Fruit fly (Drosophila melanogaster) whole organism, embryonic: ENCODE measurements around the gene Wdr62.

Experiments used
- Bdp1 ChIP-seq: fragments of 200-800 bp; sonication (Bioruptor generic); optimal IDR thresholded peaks from 3 replicates; lab custom pipeline; 2016; ENCODE audit warnings: missing biosample characterization, missing genetic modification characterization
- CG11504 ChIP-seq: fragments of 200-800 bp; sonication (Bioruptor generic); optimal IDR thresholded peaks from 3 replicates; lab custom pipeline; 2019; ENCODE audit warnings: missing biosample characterization, mild to moderate bottlenecking, missing genetic modification characterization, moderate library complexity
- CG12071 ChIP-seq: fragments of 200-800 bp; sonication (Bioruptor generic); optimal IDR thresholded peaks from 3 replicates; lab custom pipeline; 2018; ENCODE audit warnings: missing biosample characterization, mild to moderate bottlenecking, missing genetic modification characterization
- CG12659 ChIP-seq: fragments of 200-800 bp; sonication (Bioruptor generic); optimal IDR thresholded peaks from 3 replicates; lab custom pipeline; 2017; ENCODE audit warnings: mild to moderate bottlenecking, missing biosample characterization, missing genetic modification reagents, missing genetic modification characterization
- CG17829 ChIP-seq: fragments of 200-800 bp; optimal IDR thresholded peaks from 2 replicates; lab custom pipeline; 2019; ENCODE audit warnings: missing biosample characterization, mild to moderate bottlenecking, missing genetic modification characterization, moderate library complexity
- CG18599 ChIP-seq: fragments of 200-800 bp; sonication (Bioruptor generic); optimal IDR thresholded peaks from 3 replicates; lab custom pipeline; 2017; ENCODE audit warnings: missing biosample characterization, missing genetic modification characterization, mild to moderate bottlenecking, moderate library complexity, missing genetic modification reagents
- CG2889 ChIP-seq: fragments of 200-800 bp; sonication (Bioruptor generic); IDR thresholded peaks from 3 replicates; pipeline ENCODE4 v1.3.6; 2022; ENCODE audit warnings: missing biosample characterization, missing genetic modification characterization
- CG32532 ChIP-seq: fragments of 200-800 bp; sonication (Bioruptor generic); IDR thresholded peaks from 2 replicates; pipeline ENCODE4 v1.3.6; 2022; ENCODE audit warnings: missing biosample characterization, missing genetic modification characterization
- CG33557 ChIP-seq: fragments of 200-800 bp; sonication (Bioruptor generic); optimal IDR thresholded peaks from 2 replicates; lab custom pipeline; 2019; ENCODE audit warnings: missing biosample characterization, mild to moderate bottlenecking, missing genetic modification characterization, moderate library complexity
- CG34224 ChIP-seq: fragments of 200-800 bp; sonication (Bioruptor generic); IDR thresholded peaks from 3 replicates; pipeline ENCODE4 v1.3.6; 2022; ENCODE audit warnings: missing biosample characterization, missing genetic modification characterization; ENCODE audit not compliant: partially characterized antibody
- CG3995 ChIP-seq: fragments of 200-800 bp; sonication (Bioruptor generic); optimal IDR thresholded peaks from 3 replicates; lab custom pipeline; 2016; ENCODE audit warnings: missing biosample characterization, missing genetic modification characterization
- CG4328 ChIP-seq: fragments of 200-800 bp; sonication (Bioruptor generic); optimal IDR thresholded peaks from 3 replicates; lab custom pipeline; 2017; ENCODE audit warnings: missing biosample characterization, missing genetic modification reagents, missing genetic modification characterization
- CG4707 ChIP-seq: fragments of 200-800 bp; sonication (Bioruptor generic); optimal IDR thresholded peaks from 2 replicates; lab custom pipeline; 2018; ENCODE audit warnings: missing biosample characterization, mild to moderate bottlenecking, missing genetic modification characterization, moderate library complexity
- CG6272 ChIP-seq: fragments of 200-800 bp; sonication (Bioruptor generic); IDR thresholded peaks from 2 replicates; pipeline ENCODE4 v1.3.6; 2022; ENCODE audit warnings: missing biosample characterization, missing genetic modification characterization
- CG7271 ChIP-seq: fragments of 200-800 bp; sonication (Bioruptor generic); optimal IDR thresholded peaks from 2 replicates; lab custom pipeline; 2018; ENCODE audit warnings: missing biosample characterization, mild to moderate bottlenecking, missing genetic modification characterization, moderate library complexity
- CG7372 ChIP-seq: fragments of 200-800 bp; sonication (Bioruptor generic); IDR thresholded peaks from 2 replicates; pipeline ENCODE4 v1.3.6; 2022; ENCODE audit warnings: missing biosample characterization, missing genetic modification characterization
- CG7987 ChIP-seq: fragments of 200-800 bp; sonication (Bioruptor generic); optimal IDR thresholded peaks from 2 replicates; lab custom pipeline; 2018; ENCODE audit warnings: missing biosample characterization, mild to moderate bottlenecking, missing genetic modification characterization, moderate library complexity
- CG8089 ChIP-seq: fragments of 200-800 bp; sonication (Bioruptor generic); optimal IDR thresholded peaks from 3 replicates; lab custom pipeline; 2016; ENCODE audit warnings: missing biosample characterization, missing genetic modification characterization
- CG8478 ChIP-seq: fragments of >200 bp; optimal IDR thresholded peaks from 2 replicates; lab custom pipeline; 2018
- Dad ChIP-seq: fragments of 200-800 bp; sonication (Bioruptor generic); optimal IDR thresholded peaks from 3 replicates; lab custom pipeline; 2016; ENCODE audit warnings: missing biosample characterization, missing genetic modification characterization
- Deaf1 ChIP-seq: fragments of 200-800 bp; optimal IDR thresholded peaks from 3 replicates; lab custom pipeline; 2019; ENCODE audit warnings: missing biosample characterization, mild to moderate bottlenecking, missing genetic modification characterization, moderate library complexity
- Drgx ChIP-seq: fragments of 200-800 bp; sonication (Bioruptor generic); IDR thresholded peaks from 2 replicates; pipeline ENCODE4 v1.3.6; 2022; ENCODE audit warnings: missing biosample characterization, missing genetic modification characterization
- Lhr ChIP-seq: fragments of 200-800 bp; sonication (Bioruptor generic); optimal IDR thresholded peaks from 3 replicates; lab custom pipeline; 2017; ENCODE audit warnings: mild to moderate bottlenecking, missing biosample characterization, missing genetic modification reagents, missing genetic modification characterization
- Meics ChIP-seq: fragments of 200-800 bp; sonication (Bioruptor generic); optimal IDR thresholded peaks from 2 replicates; lab custom pipeline; 2017; ENCODE audit warnings: missing biosample characterization, mild to moderate bottlenecking, missing genetic modification characterization
- Myb ChIP-seq: fragments of 200-800 bp; sonication (Bioruptor generic); optimal IDR thresholded peaks from 2 replicates; lab custom pipeline; 2016; ENCODE audit warnings: missing biosample characterization, missing genetic modification characterization
- Neu2 ChIP-seq: fragments of 200-800 bp; sonication (Bioruptor generic); optimal IDR thresholded peaks from 3 replicates; lab custom pipeline; 2016; ENCODE audit warnings: missing biosample characterization, missing genetic modification characterization, borderline replicate concordance
- Ravus ChIP-seq: fragments of 200-800 bp; sonication (Bioruptor generic); IDR thresholded peaks from 2 replicates; pipeline ENCODE4 v1.3.6; 2022; ENCODE audit warnings: missing biosample characterization, missing genetic modification characterization
- Rfx ChIP-seq: fragments of 200-800 bp; sonication (Bioruptor generic); IDR thresholded peaks from 2 replicates; pipeline ENCODE4 v1.3.6; 2022; ENCODE audit warnings: missing biosample characterization, missing genetic modification characterization
- Six4 ChIP-seq: fragments of 200-800 bp; sonication (Bioruptor generic); optimal IDR thresholded peaks from 2 replicates; lab custom pipeline; 2016; ENCODE audit warnings: missing biosample characterization, missing genetic modification characterization
- Trl ChIP-seq, 3 experiments: fragments of >200 bp in 2 of 3; fragments of 200-800 bp in 1 of 3; sonication (Bioruptor generic) in 1 of 3; optimal IDR thresholded peaks; 2 replicates in 1 of 3; 3 replicates in 2 of 3; lab custom pipeline; 2016 to 2017; ENCODE audit warnings: missing biosample characterization in 1 of 3, missing genetic modification characterization in 1 of 3
- abd-A ChIP-seq: fragments of 200-800 bp; sonication (Bioruptor generic); optimal IDR thresholded peaks from 3 replicates; lab custom pipeline; 2019; ENCODE audit warnings: missing biosample characterization, mild to moderate bottlenecking, missing genetic modification characterization, moderate library complexity
- amos ChIP-seq: fragments of 200-800 bp; sonication (Bioruptor generic); IDR thresholded peaks from 2 replicates; pipeline ENCODE4 v1.3.6; 2022; ENCODE audit warnings: missing biosample characterization, missing genetic modification characterization; ENCODE audit not compliant: partially characterized antibody
- chinmo ChIP-seq: fragments of 200-800 bp; sonication (Bioruptor generic); IDR thresholded peaks from 4 replicates; pipeline ENCODE4 v1.3.6; 2022; ENCODE audit warnings: missing biosample characterization, missing genetic modification characterization; ENCODE audit not compliant: partially characterized antibody
- dan ChIP-seq: fragments of 200-800 bp; sonication (Bioruptor generic); IDR thresholded peaks from 2 replicates; pipeline ENCODE4 v1.3.6; 2022; ENCODE audit warnings: missing biosample characterization, missing genetic modification characterization
- dm ChIP-seq: fragments of 200-800 bp; sonication (Bioruptor generic); optimal IDR thresholded peaks from 3 replicates; lab custom pipeline; 2016; ENCODE audit warnings: missing biosample characterization, missing genetic modification characterization
- dmrt11E ChIP-seq: fragments of 200-800 bp; sonication (Bioruptor generic); optimal IDR thresholded peaks from 3 replicates; lab custom pipeline; 2018; ENCODE audit warnings: missing biosample characterization, mild to moderate bottlenecking, missing genetic modification characterization, moderate library complexity
- ewg ChIP-seq: fragments of 200-800 bp; sonication (Bioruptor generic); optimal IDR thresholded peaks from 3 replicates; lab custom pipeline; 2017; ENCODE audit warnings: mild to moderate bottlenecking, missing biosample characterization, missing genetic modification reagents, missing genetic modification characterization
- grn ChIP-seq: fragments of 200-800 bp; sonication (Bioruptor generic); optimal IDR thresholded peaks from 3 replicates; lab custom pipeline; 2017; ENCODE audit warnings: missing biosample characterization, missing genetic modification characterization
- gsb ChIP-seq: fragments of 200-800 bp; sonication (Bioruptor generic); IDR thresholded peaks from 2 replicates; pipeline ENCODE4 v1.3.6; 2022; ENCODE audit warnings: missing biosample characterization, missing genetic modification characterization
- kah ChIP-seq: fragments of 200-800 bp; sonication (Bioruptor generic); optimal IDR thresholded peaks from 2 replicates; lab custom pipeline; 2018; ENCODE audit warnings: missing biosample characterization, mild to moderate bottlenecking, missing genetic modification characterization
- knrl ChIP-seq: fragments of 200-800 bp; sonication (Bioruptor generic); IDR thresholded peaks from 3 replicates; pipeline ENCODE4 v1.3.6; 2022; ENCODE audit warnings: missing biosample characterization, missing genetic modification characterization; ENCODE audit not compliant: partially characterized antibody
- lab ChIP-seq: fragments of 200-800 bp; sonication (Bioruptor generic); optimal IDR thresholded peaks from 3 replicates; lab custom pipeline; 2017; ENCODE audit warnings: missing biosample characterization, missing genetic modification characterization, mild to moderate bottlenecking, moderate library complexity, missing genetic modification reagents
- otp ChIP-seq: fragments of 200-800 bp; sonication (Bioruptor generic); IDR thresholded peaks from 3 replicates; pipeline ENCODE4, ENCODE4 v1.3.6; 2022; ENCODE audit warnings: missing biosample characterization, missing genetic modification characterization
- sens-2 ChIP-seq: fragments of 200-800 bp; sonication (Bioruptor generic); IDR thresholded peaks from 2 replicates; pipeline ENCODE4 v1.3.6; 2022; ENCODE audit warnings: missing biosample characterization, missing genetic modification characterization
- sima ChIP-seq: fragments of 200-800 bp; sonication (Bioruptor generic); optimal IDR thresholded peaks from 2 replicates; lab custom pipeline; 2016; ENCODE audit warnings: missing biosample characterization, missing genetic modification characterization
- sna ChIP-seq: fragments of 200-800 bp; sonication (Bioruptor generic); IDR thresholded peaks from 2 replicates; pipeline ENCODE4 v1.3.6; 2022; ENCODE audit warnings: missing biosample characterization, missing genetic modification characterization; ENCODE audit not compliant: partially characterized antibody
- sob ChIP-seq: fragments of 200-800 bp; sonication (Bioruptor generic); IDR thresholded peaks from 2 replicates; pipeline ENCODE4 v1.3.6; 2022; ENCODE audit warnings: missing biosample characterization, missing genetic modification characterization
- stwl ChIP-seq: fragments of 200-800 bp; sonication (Bioruptor generic); optimal IDR thresholded peaks from 3 replicates; lab custom pipeline; 2018; ENCODE audit warnings: missing biosample characterization, mild to moderate bottlenecking, missing genetic modification characterization, moderate library complexity
- tap ChIP-seq: fragments of 200-800 bp; optimal IDR thresholded peaks from 3 replicates; lab custom pipeline; 2019; ENCODE audit warnings: missing biosample characterization, mild to moderate bottlenecking, missing genetic modification characterization, moderate library complexity
- wor ChIP-seq: fragments of 200-800 bp; sonication (Bioruptor generic); IDR thresholded peaks from 2 replicates; pipeline ENCODE4 v1.3.6; 2022; ENCODE audit warnings: missing biosample characterization, missing genetic modification characterization

The Wdr62 gene

DNA sequence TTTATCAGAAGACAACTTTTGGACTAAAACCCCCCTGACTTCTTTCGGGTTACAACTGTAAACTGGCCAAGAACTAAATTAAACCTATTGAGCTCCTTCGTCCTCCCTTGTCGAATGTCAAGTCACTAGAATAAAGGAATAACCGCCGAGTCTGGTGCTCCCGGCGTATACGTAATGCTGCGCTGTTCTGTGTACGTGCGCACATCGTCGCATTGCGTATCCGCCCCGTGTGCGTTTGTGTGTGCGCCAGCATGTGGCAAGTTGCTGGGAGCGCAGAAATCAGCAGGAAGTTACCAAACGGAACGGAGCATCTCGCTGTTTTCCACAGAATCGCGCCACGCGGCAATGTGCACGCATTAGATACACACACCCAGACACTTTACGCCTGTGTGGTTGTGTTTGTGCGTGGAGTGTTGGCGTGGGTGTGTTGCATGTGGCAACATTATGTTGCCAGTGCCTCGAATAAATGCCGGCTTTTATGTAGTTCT, 10.8 kb upstream of the Wdr62 start (continued):
- TF ChIP-seq knrl (GFP tag; lab: Robert Waterston, UW) (no peak), chinmo (GFP tag; lab: Robert Waterston, UW) (0 out of 4 replicates have a peak, but pooled peaks have one; percentile 14), dmrt11E (tag; lab: Kevin White, UChicago) (no peak), otp (GFP tag; lab: Robert Waterston, UW) (no peak), sima (no peak), Deaf1 (tag; lab: Kevin White, UChicago) (no peak), CG18599 (GFP tag; lab: Kevin White, UChicago) (no peak), gsb (GFP tag; lab: Robert Waterston, UW) (no peak), CG7987 (GFP tag; lab: Kevin White, UChicago) (no peak), abd-A (tag; lab: Kevin White, UChicago) (peak; percentile 66), Dad (GFP tag; lab: Kevin White, UChicago) (no peak), CG7372 (GFP tag; lab: Robert Waterston, UW) (peak; percentile 86), sens-2 (GFP tag; lab: Robert Waterston, UW) (no peak), Neu2 (GFP tag; lab: Kevin White, UChicago) (no peak), CG8478 (lab: Kevin White, UChicago) (no peak), Drgx (GFP tag; lab: Robert Waterston, UW) (no peak), CG7271 (no peak), wor (GFP tag; lab: Robert Waterston, UW) (no peak), CG6272 (no peak), CG11504 (peak; percentile 1), CG17829 (tag; lab: Kevin White, UChicago) (no peak), Six4 (GFP tag; lab: Kevin White, UChicago) (no peak), dan (GFP tag; lab: Robert Waterston, UW) (no peak), stwl (tag; lab: Kevin White, UChicago) (no peak), Bdp1 (no peak), CG8089 (GFP tag; lab: Kevin White, UChicago) (no peak), CG12659 (no peak), CG4707 (GFP tag; lab: Kevin White, UChicago) (no peak), CG12071 (no peak), CG3995 (no peak)

DNA sequence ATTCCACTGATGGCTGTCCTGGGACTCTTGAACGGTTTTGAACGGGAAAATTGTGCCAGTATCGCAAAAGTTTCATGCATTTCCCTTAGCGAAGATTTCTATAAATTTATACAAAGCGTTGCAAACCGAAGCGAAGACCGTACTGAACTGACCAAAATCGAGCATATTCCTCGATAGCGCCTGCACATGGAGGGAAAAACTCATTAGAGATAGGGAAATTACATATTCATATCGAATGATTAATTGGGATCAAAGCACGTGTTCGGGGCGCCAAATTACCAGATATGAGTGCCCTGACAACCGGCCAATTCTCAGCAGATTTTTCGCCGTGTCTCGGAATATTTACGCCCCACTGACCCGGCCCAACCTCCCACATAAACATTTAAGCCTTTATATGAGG, 3.0 kb upstream of the Wdr62 start, which contains the start of gene CG31663:
TSS of gene CG31663 (minus strand) at position 101 of the 400 bp plus-strand sequence.
- TF ChIP-seq Myb (GFP tag; lab: Kevin White, UChicago) (no peak), CG34224 (GFP tag; lab: Robert Waterston, UW) (no peak), CG33557 (no peak), lab (GFP tag; lab: Kevin White, UChicago) (peak; percentile 41), kah (GFP tag; lab: Kevin White, UChicago) (no peak), grn (GFP tag; lab: Kevin White, UChicago) (no peak), CG2889 (GFP tag; lab: Robert Waterston, UW) (no peak)

DNA sequence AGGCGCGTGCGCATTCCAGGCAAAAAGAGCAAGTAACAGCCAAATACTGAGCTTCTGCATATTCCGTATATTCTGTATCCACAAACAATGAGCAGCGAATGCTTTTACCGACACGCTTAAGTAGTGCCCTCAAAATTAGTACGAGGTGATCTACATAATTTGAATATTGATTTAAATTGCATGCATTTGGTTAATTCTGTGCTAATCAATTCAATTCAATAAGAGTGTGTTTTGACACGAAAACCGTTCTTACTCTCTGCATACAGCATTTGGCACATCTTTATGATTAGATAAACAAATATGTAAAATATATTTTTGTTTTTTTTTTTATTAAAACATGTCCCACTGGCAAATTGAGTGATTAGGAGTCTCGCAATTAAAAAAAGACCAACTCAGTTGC, 1.3 kb upstream of the Wdr62 start, which contains the start of gene CG15358:
TSS of gene CG15358 (minus strand) at position 101 of the 400 bp plus-strand sequence.
- TF ChIP-seq Rfx (GFP tag; lab: Robert Waterston, UW) (no peak), Ravus (GFP tag; lab: Robert Waterston, UW) (no peak), Lhr (GFP tag; lab: Kevin White, UChicago) (no peak), CG4328 (no peak), dm (no peak), sna (GFP tag; lab: Robert Waterston, UW) (no peak), CG32532 (GFP tag; lab: Robert Waterston, UW) (no peak), Meics (GFP tag; lab: Kevin White, UChicago) (no peak), ewg (GFP tag; lab: Kevin White, UChicago) (no peak), sob (GFP tag; lab: Robert Waterston, UW) (no peak), amos (GFP tag; lab: Robert Waterston, UW) (no peak), Trl (optimal IDR thresholded peaks at IDR 0.05; lab: Kevin White, UChicago) (no peak), Trl (GFP tag; optimal IDR thresholded peaks at IDR 0.05; lab: Kevin White, UChicago) (no peak), tap (tag; lab: Kevin White, UChicago) (no peak)
